Worm (Caenorhabditis elegans) whole organism, early embryonic: ENCODE data around the gene atz-1.

Experiments
- F13C5.2 ChIP-seq: sonication (generic microtip); optimal IDR thresholded peaks from 2 replicates; lab custom pipeline; 2017; ENCODE audit warnings: mild to moderate bottlenecking, missing genetic modification characterization, inconsistent platforms, missing compliant biosample characterization
- aly-1 ChIP-seq: sonication (generic microtip); optimal IDR thresholded peaks from 2 replicates; lab custom pipeline; 2016; ENCODE audit warnings: missing genetic modification characterization, missing compliant biosample characterization
- ama-1 ChIP-seq: fragments of 150-350 bp; optimal IDR thresholded peaks from 2 replicates; lab custom pipeline; 2014
- ceh-13 ChIP-seq: fragments of 200-800 bp; sonication (Bioruptor generic); optimal IDR thresholded peaks from 2 replicates; lab custom pipeline; 2018; ENCODE audit warnings: mild to moderate bottlenecking, missing genetic modification characterization, missing compliant biosample characterization
- ets-7 ChIP-seq: sonication (generic microtip); optimal IDR thresholded peaks from 2 replicates; lab custom pipeline; 2016; ENCODE audit warnings: missing genotype, missing genetic modification characterization, missing compliant biosample characterization
- flt-1 ChIP-seq: fragments of 200-800 bp; sonication (Bioruptor generic); IDR thresholded peaks from 2 replicates; pipeline ENCODE4 v1.3.6; 2022; ENCODE audit warnings: missing genetic modification characterization, missing compliant biosample characterization
- hmg-4 ChIP-seq: fragments of 200-800 bp; sonication (Bioruptor generic); optimal IDR thresholded peaks from 2 replicates; lab custom pipeline; 2018; ENCODE audit warnings: mild to moderate bottlenecking, missing genetic modification characterization, missing compliant biosample characterization
- hnd-1 ChIP-seq: sonication (generic microtip); optimal IDR thresholded peaks from 2 replicates; lab custom pipeline; 2016; ENCODE audit warnings: missing genetic modification characterization, missing compliant biosample characterization
- pes-1 ChIP-seq: fragments of 200-800 bp; sonication (Bioruptor generic); IDR thresholded peaks from 2 replicates; pipeline ENCODE4 v1.3.6; 2022; ENCODE audit warnings: missing genetic modification reagents, missing genetic modification characterization, missing compliant biosample characterization
- sea-1 ChIP-seq: fragments of 200-800 bp; sonication (Bioruptor generic); conservative IDR thresholded peaks from 2 replicates; pipeline ENCODE4 v1.3.6; 2022; ENCODE audit warnings: missing genetic modification characterization, missing compliant biosample characterization
- tbx-11 ChIP-seq: fragments of 200-800 bp; sonication (Bioruptor generic); IDR thresholded peaks from 2 replicates; pipeline ENCODE4 v1.3.6; 2022; ENCODE audit warnings: missing genetic modification characterization, missing compliant biosample characterization
- tra-4 ChIP-seq: sonication (generic microtip); optimal IDR thresholded peaks from 2 replicates; lab custom pipeline; 2017; ENCODE audit warnings: missing genetic modification characterization, missing compliant biosample characterization

DNA sequence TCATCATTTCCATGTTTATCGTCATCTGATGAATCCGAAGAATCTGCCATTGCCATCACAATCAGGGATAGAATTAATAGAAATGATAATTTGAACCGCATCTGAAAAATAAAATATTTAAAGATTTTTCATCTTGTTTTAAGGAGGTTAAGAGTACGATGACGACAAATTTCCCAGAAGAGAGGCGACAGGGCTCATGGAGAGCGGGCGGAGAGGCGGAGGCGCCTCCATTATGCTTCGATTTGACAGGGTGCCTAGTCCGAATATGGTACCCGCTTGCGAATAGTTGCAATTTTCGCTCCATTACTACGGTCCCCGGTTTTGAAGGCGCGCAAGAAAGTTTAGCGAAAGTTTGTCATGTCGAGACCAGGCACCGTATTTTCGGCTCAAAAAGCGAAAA lies 9.1 kb upstream of the atz-1 start, which contains the start of gene F28D1.6:
- no peak for TF ChIP-seq flt-1 (GFP tag; lab: Robert Waterston, UW)
- TF ChIP-seq hmg-4 (GFP tag; lab: Kevin White, UChicago) = no peak
- no peak for TF ChIP-seq aly-1 (tag; lab: Kevin White, UChicago)
- TF ChIP-seq sea-1 (GFP tag; lab: Robert Waterston, UW) = no peak
- TF ChIP-seq ceh-13 (GFP tag; lab: Kevin White, UChicago) = no peak
- TF ChIP-seq F13C5.2 = no peak
- no peak for TF ChIP-seq hnd-1 (tag; lab: Kevin White, UChicago)
- TF ChIP-seq ama-1 (lab: Kevin White, UChicago) = no peak
- no peak for TF ChIP-seq ets-7 (tag; lab: Kevin White, UChicago)
- no peak for TF ChIP-seq tra-4
- TF ChIP-seq tbx-11 (GFP tag; lab: Robert Waterston, UW) = no peak
- TF ChIP-seq pes-1 = no peak
